Fruit fly (Drosophila melanogaster) whole organism, embryonic: ENCODE results near the gene alphaCOP.
A peak's percentile ranks its signal among the peaks of the same experiment; 100 is the strongest.

Source experiments
- Atf6 ChIP-seq: fragments of 200-800 bp; sonication (Bioruptor generic); IDR thresholded peaks from 2 replicates; pipeline ENCODE4 v1.3.6; 2022; ENCODE audit warnings: missing biosample characterization, missing genetic modification characterization
- B-H1 ChIP-seq: fragments of 200-800 bp; sonication (Bioruptor generic); IDR thresholded peaks from 3 replicates; pipeline ENCODE4 v1.3.6; 2022; ENCODE audit warnings: missing biosample characterization, missing genetic modification characterization
- BEAF-32 ChIP-seq: fragments of 200-800 bp; sonication (Bioruptor generic); optimal IDR thresholded peaks from 3 replicates; lab custom pipeline; 2017; ENCODE audit warnings: missing biosample characterization, missing genetic modification characterization, mild to moderate bottlenecking, moderate library complexity, missing genetic modification reagents
- BtbVII ChIP-seq: fragments of 200-800 bp; sonication (Bioruptor generic); optimal IDR thresholded peaks from 3 replicates; lab custom pipeline; 2017; ENCODE audit warnings: missing biosample characterization, mild to moderate bottlenecking, missing genetic modification characterization
- CG10147 ChIP-seq: fragments of 200-800 bp; sonication (Bioruptor generic); optimal IDR thresholded peaks from 2 replicates; lab custom pipeline; 2019; ENCODE audit warnings: missing biosample characterization, mild to moderate bottlenecking, missing genetic modification characterization, moderate library complexity
- CG10431 ChIP-seq: fragments of 200-800 bp; sonication (Bioruptor generic); optimal IDR thresholded peaks from 3 replicates; lab custom pipeline; 2018; ENCODE audit warnings: missing biosample characterization, mild to moderate bottlenecking, missing genetic modification characterization
- CG11560 ChIP-seq: fragments of 200-800 bp; sonication (Bioruptor generic); IDR thresholded peaks from 3 replicates; pipeline ENCODE4 v1.3.6; 2022; ENCODE audit warnings: missing biosample characterization, missing genetic modification characterization
- CG11723 ChIP-seq: fragments of 200-800 bp; sonication (Bioruptor generic); optimal IDR thresholded peaks from 2 replicates; lab custom pipeline; 2017; ENCODE audit warnings: missing biosample characterization, mild to moderate bottlenecking, missing genetic modification characterization
- CG13287 ChIP-seq: fragments of 200-800 bp; sonication (Bioruptor generic); IDR thresholded peaks from 2 replicates; pipeline ENCODE4 v1.3.6; 2022; ENCODE audit warnings: missing biosample characterization, missing genetic modification characterization; ENCODE audit not compliant: partially characterized antibody
- CG18599 ChIP-seq: fragments of 200-800 bp; sonication (Bioruptor generic); optimal IDR thresholded peaks from 3 replicates; lab custom pipeline; 2017; ENCODE audit warnings: missing biosample characterization, missing genetic modification characterization, mild to moderate bottlenecking, moderate library complexity, missing genetic modification reagents
- CG2199 ChIP-seq: fragments of 200-800 bp; sonication (Bioruptor generic); IDR thresholded peaks from 3 replicates; pipeline ENCODE4 v1.3.6; 2022; ENCODE audit warnings: missing biosample characterization, missing genetic modification characterization
- CG32532 ChIP-seq: fragments of 200-800 bp; sonication (Bioruptor generic); IDR thresholded peaks from 2 replicates; pipeline ENCODE4 v1.3.6; 2022; ENCODE audit warnings: missing biosample characterization, missing genetic modification characterization
- CG3726 ChIP-seq: fragments of 200-800 bp; sonication (Bioruptor generic); IDR thresholded peaks from 3 replicates; pipeline ENCODE4, ENCODE4 v1.3.6; 2022; ENCODE audit warnings: missing biosample characterization, missing genetic modification characterization
- CG3838 ChIP-seq: fragments of 200-800 bp; sonication (Bioruptor generic); optimal IDR thresholded peaks from 3 replicates; lab custom pipeline; 2016; ENCODE audit warnings: missing biosample characterization, missing genetic modification characterization
- CG4424 ChIP-seq: fragments of 200-800 bp; sonication (Bioruptor generic); optimal IDR thresholded peaks from 3 replicates; lab custom pipeline; 2016; ENCODE audit warnings: missing biosample characterization, missing genetic modification characterization
- CG4820 ChIP-seq: fragments of 200-800 bp; sonication (Bioruptor generic); optimal IDR thresholded peaks from 3 replicates; lab custom pipeline; 2016; ENCODE audit warnings: missing biosample characterization, missing genetic modification characterization
- CG4854 ChIP-seq: fragments of 200-800 bp; sonication (Bioruptor generic); optimal IDR thresholded peaks from 2 replicates; lab custom pipeline; 2016; ENCODE audit warnings: missing biosample characterization, missing genetic modification characterization, inconsistent platforms
- CHES-1-like ChIP-seq: fragments of 200-800 bp; sonication (Bioruptor generic); optimal IDR thresholded peaks from 2 replicates; lab custom pipeline; 2016; ENCODE audit warnings: missing biosample characterization, missing genetic modification characterization
- CTCF ChIP-seq: fragments of 200-800 bp; sonication (Bioruptor generic); optimal IDR thresholded peaks from 2 replicates; lab custom pipeline; 2017; ENCODE audit warnings: missing biosample characterization, mild to moderate bottlenecking, missing genetic modification characterization, moderate library complexity
- E2f2 ChIP-seq: fragments of 200-800 bp; sonication (Bioruptor generic); IDR thresholded peaks from 2 replicates; pipeline ENCODE4 v1.3.6; 2022; ENCODE audit warnings: missing biosample characterization, missing genetic modification characterization
- Ets65A ChIP-seq: fragments of 200-800 bp; sonication (Bioruptor generic); peaks from one replicate; lab custom pipeline; 2016; ENCODE audit warnings: missing biosample characterization, missing genetic modification characterization
- H2.0 ChIP-seq: fragments of 200-800 bp; sonication (Bioruptor generic); IDR thresholded peaks from 2 replicates; pipeline ENCODE4 v1.3.6; 2022; ENCODE audit warnings: missing biosample characterization, missing genetic modification characterization
- HLH3B ChIP-seq: fragments of 200-800 bp; sonication (Bioruptor generic); IDR thresholded peaks from 2 replicates; pipeline ENCODE4 v1.3.6; 2022; ENCODE audit warnings: missing biosample characterization, missing genetic modification characterization
- Hr78 ChIP-seq, 2 experiments: fragments of 200-800 bp in 1 of 2; fragments of >200 bp in 1 of 2; sonication (Bioruptor generic) in 1 of 2; optimal IDR thresholded peaks; 2 replicates each; lab custom pipeline; 2017 to 2019; ENCODE audit warnings: missing biosample characterization in 2 of 2, missing genetic modification characterization in 2 of 2, mild to moderate bottlenecking in 1 of 2, moderate library complexity in 1 of 2
- Max ChIP-seq: fragments of 200-800 bp; sonication (Bioruptor generic); optimal IDR thresholded peaks from 2 replicates; lab custom pipeline; 2016; ENCODE audit warnings: missing biosample characterization, mild to moderate bottlenecking, missing genetic modification characterization
- NC2α ChIP-seq: fragments of 200-800 bp; sonication (Bioruptor generic); optimal IDR thresholded peaks from 2 replicates; lab custom pipeline; 2016; ENCODE audit warnings: missing biosample characterization, missing genetic modification characterization
- NFAT ChIP-seq: fragments of 200-800 bp; sonication (Bioruptor generic); IDR thresholded peaks from 2 replicates; pipeline ENCODE4 v1.3.6; 2022; ENCODE audit warnings: missing biosample characterization, missing genetic modification characterization
- Optix ChIP-seq: fragments of 200-800 bp; sonication (Bioruptor generic); IDR thresholded peaks from 3 replicates; pipeline ENCODE4 v1.3.6; 2022; ENCODE audit warnings: missing biosample characterization, missing genetic modification characterization
- Poxn ChIP-seq: fragments of 200-800 bp; sonication (Bioruptor generic); IDR thresholded peaks from 2 replicates; pipeline ENCODE4 v1.3.6; 2022; ENCODE audit warnings: missing biosample characterization, missing genetic modification characterization
- Sox100B ChIP-seq: fragments of 200-800 bp; sonication (Bioruptor generic); optimal IDR thresholded peaks from 3 replicates; lab custom pipeline; 2018; ENCODE audit warnings: missing biosample characterization, mild to moderate bottlenecking, missing genetic modification characterization
- amos ChIP-seq: fragments of 200-800 bp; sonication (Bioruptor generic); IDR thresholded peaks from 2 replicates; pipeline ENCODE4 v1.3.6; 2022; ENCODE audit warnings: missing biosample characterization, missing genetic modification characterization; ENCODE audit not compliant: partially characterized antibody
- ash1 ChIP-seq: fragments of 200-800 bp; sonication (Bioruptor generic); optimal IDR thresholded peaks from 2 replicates; lab custom pipeline; 2018; ENCODE audit warnings: missing biosample characterization, mild to moderate bottlenecking, missing genetic modification characterization
- caup ChIP-seq: fragments of 200-800 bp; sonication (Bioruptor generic); optimal IDR thresholded peaks from 3 replicates; lab custom pipeline; 2017; ENCODE audit warnings: missing biosample characterization, mild to moderate bottlenecking, missing genetic modification characterization, moderate library complexity; ENCODE audit not compliant: severe bottlenecking
- crp ChIP-seq, 2 experiments: fragments of 200-800 bp; sonication (Bioruptor generic); optimal IDR thresholded peaks; 2 replicates in 1 of 2; 3 replicates in 1 of 2; lab custom pipeline; 2017; ENCODE audit warnings: missing biosample characterization in 2 of 2, missing genetic modification characterization in 2 of 2, mild to moderate bottlenecking in 1 of 2, moderate library complexity in 1 of 2
- cwo ChIP-seq: fragments of 200-800 bp; sonication (Bioruptor generic); optimal IDR thresholded peaks from 3 replicates; lab custom pipeline; 2017; ENCODE audit warnings: missing biosample characterization, missing genetic modification characterization, mild to moderate bottlenecking, moderate library complexity, missing genetic modification reagents
- emc ChIP-seq: fragments of 200-800 bp; sonication (Bioruptor generic); optimal IDR thresholded peaks from 2 replicates; lab custom pipeline; 2016; ENCODE audit warnings: missing biosample characterization, missing genetic modification characterization
- fd64A ChIP-seq: fragments of 200-800 bp; sonication (Bioruptor generic); optimal IDR thresholded peaks from 3 replicates; lab custom pipeline; 2018; ENCODE audit warnings: missing biosample characterization, mild to moderate bottlenecking, missing genetic modification characterization
- fu2 ChIP-seq: fragments of 200-800 bp; sonication (Bioruptor generic); optimal IDR thresholded peaks from 2 replicates; lab custom pipeline; 2016; ENCODE audit warnings: missing biosample characterization, missing genetic modification characterization
- gcm ChIP-seq: fragments of 200-800 bp; sonication (Bioruptor generic); optimal IDR thresholded peaks from 2 replicates; lab custom pipeline; 2019; ENCODE audit warnings: missing biosample characterization, mild to moderate bottlenecking, missing genetic modification characterization, moderate library complexity
- gem ChIP-seq: fragments of 200-800 bp; sonication (Bioruptor generic); optimal IDR thresholded peaks from 2 replicates; lab custom pipeline; 2019; ENCODE audit warnings: missing biosample characterization, mild to moderate bottlenecking, missing genetic modification characterization, moderate library complexity
- hkb ChIP-seq, 2 experiments: fragments of 200-800 bp in 1 of 2; fragments of >200 bp in 1 of 2; sonication (Bioruptor generic) in 1 of 2; IDR thresholded peaks in 1 of 2; optimal IDR thresholded peaks in 1 of 2; 2 replicates each; pipeline versions ENCODE4 v1.3.6 to Lab custom; 2017 to 2022; ENCODE audit warnings: missing biosample characterization in 1 of 2, missing genetic modification characterization in 1 of 2
- prd ChIP-seq, 3 experiments: fragments of >200 bp in 2 of 3; fragments of 200-800 bp in 1 of 3; sonication (Bioruptor generic) in 1 of 3; optimal IDR thresholded peaks in 2 of 3; IDR thresholded peaks in 1 of 3; 2 replicates in 2 of 3; 3 replicates in 1 of 3; pipeline versions ENCODE4 v1.3.6 to Lab custom; 2017 to 2022; ENCODE audit warnings: missing biosample characterization in 1 of 3, missing genetic modification characterization in 1 of 3
- run ChIP-seq: fragments of 200-800 bp; sonication (Bioruptor generic); optimal IDR thresholded peaks from 3 replicates; lab custom pipeline; 2018; ENCODE audit warnings: missing biosample characterization, mild to moderate bottlenecking, missing genetic modification characterization
- schlank ChIP-seq: fragments of 200-800 bp; sonication (Bioruptor generic); optimal IDR thresholded peaks from 2 replicates; lab custom pipeline; 2018; ENCODE audit warnings: missing biosample characterization, mild to moderate bottlenecking, missing genetic modification characterization
- sqz ChIP-seq: fragments of 200-800 bp; sonication (Bioruptor generic); optimal IDR thresholded peaks from 3 replicates; lab custom pipeline; 2018; ENCODE audit warnings: missing biosample characterization, mild to moderate bottlenecking, missing genetic modification characterization
- tio ChIP-seq: fragments of 200-800 bp; sonication (Bioruptor generic); optimal IDR thresholded peaks from 2 replicates; lab custom pipeline; 2017; ENCODE audit warnings: missing biosample characterization, missing genetic modification characterization, inconsistent platforms
- trem ChIP-seq: fragments of 200-800 bp; optimal IDR thresholded peaks from 3 replicates; lab custom pipeline; 2019; ENCODE audit warnings: missing biosample characterization, mild to moderate bottlenecking, missing genetic modification characterization, moderate library complexity
- ttk ChIP-seq: fragments of 200-800 bp; sonication (Bioruptor generic); IDR thresholded peaks from 2 replicates; pipeline ENCODE4 v2.1.2; 2022; ENCODE audit warnings: missing biosample characterization, missing genetic modification characterization
- usp ChIP-seq: fragments of >200 bp; optimal IDR thresholded peaks from 2 replicates; lab custom pipeline; 2017; ENCODE audit warnings: missing biosample characterization, missing genetic modification characterization
- z ChIP-seq: fragments of 200-800 bp; sonication (Bioruptor generic); IDR thresholded peaks from 3 replicates; pipeline ENCODE4 v1.3.6; 2022; ENCODE audit warnings: missing biosample characterization, missing genetic modification characterization

The alphaCOP gene

dm6 chr3L:1618116-1618727 is 26.8 kb downstream of the alphaCOP start, which contains the start of the genes CG13926, ABCB7 and CG33230 (continued):
- TF ChIP-seq usp (GFP tag; lab: Kevin White, UChicago) (no peak), schlank (no peak), Hr78 (GFP tag; optimal IDR thresholded peaks at IDR 0.05; lab: Kevin White, UChicago) (no peak), amos (GFP tag; lab: Robert Waterston, UW) (peak; percentile 46; the same call in 1 of the 2 replicates), CG4854 (GFP tag; lab: Kevin White, UChicago) (no peak), emc (GFP tag; lab: Kevin White, UChicago) (no peak), NFAT (no peak), Atf6 (GFP tag; lab: Robert Waterston, UW) (no peak), Ets65A (GFP tag; lab: Kevin White, UChicago) (peak; percentile 92), run (tag; lab: Kevin White, UChicago) (no peak), gcm (GFP tag; lab: Kevin White, UChicago) (no peak), CG2199 (no peak), H2.0 (GFP tag; lab: Robert Waterston, UW) (no peak), CG18599 (peak; percentile 61), CG13287 (GFP tag; lab: Robert Waterston, UW) (peak; percentile 47; the same call in 1 of the 2 replicates), trem (tag; lab: Kevin White, UChicago) (peak; percentile 65), E2f2 (GFP tag; lab: Robert Waterston, UW) (no peak), CG4424 (peak; percentile 44), CG4820 (GFP tag; lab: Kevin White, UChicago) (no peak), Optix (no peak), sqz (no peak), ash1 (no peak), z (no peak), prd (optimal IDR thresholded peaks at IDR 0.05; lab: Kevin White, UChicago) (no peak), prd (GFP tag; IDR thresholded peaks at IDR 0.05; lab: Robert Waterston, UW) (peak; percentile 20; the same call in 2 of the 3 replicates), CG11723 (no peak), CHES-1-like (GFP tag; lab: Kevin White, UChicago) (peak; percentile 16), hkb (optimal IDR thresholded peaks at IDR 0.05; lab: Kevin White, UChicago) (peak; percentile 75), hkb (GFP tag; IDR thresholded peaks at IDR 0.05; lab: Robert Waterston, UW) (no peak), tio (GFP tag; lab: Kevin White, UChicago) (no peak), Sox100B (no peak), B-H1 (GFP tag; lab: Robert Waterston, UW) (no peak), fd64A (GFP tag; lab: Kevin White, UChicago) (no peak), HLH3B (GFP tag; lab: Robert Waterston, UW) (no peak), CG3726 (GFP tag; lab: Robert Waterston, UW) (no peak), BEAF-32 (peak; percentile 64), cwo (GFP tag; lab: Kevin White, UChicago) (peak; percentile 50), caup (GFP tag; lab: Kevin White, UChicago) (no peak), NC2α (GFP tag; lab: Kevin White, UChicago) (no peak), CG10147 (GFP tag; lab: Kevin White, UChicago) (no peak), ttk (GFP tag; lab: Robert Waterston, UW) (no peak), Max (peak; percentile 44), BtbVII (GFP tag; lab: Kevin White, UChicago) (no peak), CG10431 (GFP tag; lab: Kevin White, UChicago) (peak; percentile 25), CG32532 (GFP tag; lab: Robert Waterston, UW) (no peak; the same call in 1 of the 2 replicates), gem (no peak), CG3838 (GFP tag; lab: Kevin White, UChicago) (no peak), CTCF (GFP tag; lab: Kevin White, UChicago) (no peak), Poxn (GFP tag; lab: Robert Waterston, UW) (no peak), CG11560 (tag; lab: Robert Waterston, UW) (no peak), fu2 (GFP tag; lab: Kevin White, UChicago) (peak; percentile 6), crp (GFP tag; optimal IDR thresholded peaks at IDR 0.05; lab: Kevin White, UChicago) (peak; percentile 34 to 92)
